Fruit fly (Drosophila melanogaster): ENCODE data around the gene CG11779.

The CG11779 gene

DNA sequence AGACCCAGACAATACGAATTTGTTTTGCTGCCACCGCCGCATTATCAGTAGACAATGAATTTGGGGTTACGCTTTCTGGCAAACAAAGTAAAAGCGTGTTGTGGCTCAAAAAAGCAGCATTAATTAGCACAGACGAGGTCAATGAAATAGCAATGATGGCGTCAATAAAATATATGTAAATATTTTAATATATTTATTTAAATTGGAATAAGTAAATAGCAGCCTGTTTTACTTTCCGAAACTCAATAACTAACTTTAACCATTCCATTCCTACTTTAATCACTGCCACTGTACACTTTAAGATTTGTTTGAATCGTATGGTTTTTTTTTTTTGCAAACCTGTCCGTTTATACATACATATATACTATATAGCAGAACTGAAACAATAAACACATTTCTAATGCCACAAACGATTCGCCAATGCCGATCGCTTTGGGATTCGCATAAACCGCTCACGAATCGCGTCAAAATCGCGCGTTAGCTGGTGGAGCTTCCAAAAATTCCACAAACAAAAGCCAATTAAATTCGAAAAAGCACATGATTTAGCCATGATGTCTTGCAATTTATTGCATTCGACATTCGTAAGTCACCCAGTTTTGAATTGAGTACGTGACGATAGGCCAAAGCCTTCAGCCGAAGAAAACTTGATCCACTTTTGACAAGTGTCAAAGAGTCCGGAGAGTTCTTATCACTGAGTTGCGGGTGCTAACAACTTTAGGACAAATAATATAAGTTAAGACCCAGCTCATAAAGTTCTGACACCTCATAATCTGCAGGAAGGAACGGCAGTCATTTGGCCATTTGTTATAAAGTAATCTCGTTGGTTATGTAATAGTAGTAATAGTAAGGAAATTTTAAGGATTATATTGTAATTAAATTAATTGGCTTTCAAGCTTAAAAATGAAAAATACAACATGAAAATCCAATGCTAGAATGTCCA, 7.6 kb downstream of the CG11779 start (continued):
- TF ChIP-seq rib (GFP tag; IDR thresholded peaks at IDR 0.05) (no peak), crc (GFP tag; optimal IDR thresholded peaks at IDR 0.05) (no peak), Rfx (GFP tag; IDR thresholded peaks at IDR 0.05) (peak; percentile 58; the same call in 1 of the 2 replicates), Ets65A (GFP tag) (no peak), grau (tag; optimal IDR thresholded peaks at IDR 0.05) (peak; percentile 46), ttk (GFP tag; IDR thresholded peaks at IDR 0.05) (peak; percentile 67), CG32767 (GFP tag; IDR thresholded peaks at IDR 0.05) (no peak), Fer2 (tag; optimal IDR thresholded peaks at IDR 0.05) (no peak), az2 (GFP tag; optimal IDR thresholded peaks at IDR 0.05) (peak; percentile 13), CG13894 (tag; optimal IDR thresholded peaks at IDR 0.05) (no peak), dan (GFP tag; IDR thresholded peaks at IDR 0.05) (no peak), CG10267 (tag; optimal IDR thresholded peaks at IDR 0.05) (no peak), salm (tag; optimal IDR thresholded peaks at IDR 0.05) (no peak), emc (GFP tag; optimal IDR thresholded peaks at IDR 0.05) (no peak), CG6254 (GFP tag; optimal IDR thresholded peaks at IDR 0.05) (no peak), ind (GFP tag; optimal IDR thresholded peaks at IDR 0.05) (peak; percentile 9), CG15073 (GFP tag; optimal IDR thresholded peaks at IDR 0.05) (no peak), CG12769 (tag; optimal IDR thresholded peaks at IDR 0.05) (peak; percentile 9), CG14050 (GFP tag; IDR thresholded peaks at IDR 0.05) (0 out of 3 replicates have a peak, but pooled peaks have one; percentile 17), da (GFP tag; optimal IDR thresholded peaks at IDR 0.05) (no peak), corto (GFP tag; optimal IDR thresholded peaks at IDR 0.05) (no peak), D19A (tag; optimal IDR thresholded peaks at IDR 0.05) (no peak), ems (GFP tag; optimal IDR thresholded peaks at IDR 0.05) (no peak), pan (optimal IDR thresholded peaks at IDR 0.05) (no peak), pan (GFP tag; optimal IDR thresholded peaks at IDR 0.05 in 1 of 2, IDR thresholded peaks at IDR 0.05 in 1 of 2) (peak in 1 of 2 experiments; percentile 60), wdn (GFP tag; IDR thresholded peaks at IDR 0.05) (0 out of 2 replicates have a peak, but pooled peaks have one; percentile 10), Doc2 (GFP tag; IDR thresholded peaks at IDR 0.05) (no peak), odd (GFP tag; optimal IDR thresholded peaks at IDR 0.05) (no peak), Antp (GFP tag; optimal IDR thresholded peaks at IDR 0.05) (no peak), Dfd (GFP tag; optimal IDR thresholded peaks at IDR 0.05) (no peak), CG7357 (GFP tag; IDR thresholded peaks at IDR 0.05) (0 out of 3 replicates have a peak, but pooled peaks have one; percentile 36), trh (GFP tag; optimal IDR thresholded peaks at IDR 0.05) (no peak), unpg (GFP tag; optimal IDR thresholded peaks at IDR 0.05) (peak; percentile 54), CG11723 (GFP tag; optimal IDR thresholded peaks at IDR 0.05) (no peak), BtbVII (GFP tag; optimal IDR thresholded peaks at IDR 0.05) (peak; percentile 4), CG16863 (GFP tag; optimal IDR thresholded peaks at IDR 0.05) (no peak), CG12155 (GFP tag; optimal IDR thresholded peaks at IDR 0.05) (no peak), phol (tag; optimal IDR thresholded peaks at IDR 0.05) (peak; percentile 28), CG10543 (GFP tag; optimal IDR thresholded peaks at IDR 0.05) (no peak), crp (GFP tag; optimal IDR thresholded peaks at IDR 0.05) (no peak), D19B (GFP tag; optimal IDR thresholded peaks at IDR 0.05) (no peak), Hr78 (GFP tag; optimal IDR thresholded peaks at IDR 0.05) (no peak), Hr39 (optimal IDR thresholded peaks at IDR 0.05) (no peak), exex (tag; optimal IDR thresholded peaks at IDR 0.05) (no peak), CG14667 (GFP tag; IDR thresholded peaks at IDR 0.05) (no peak; the same call in 1 of the 2 replicates), CG8359 (GFP tag; optimal IDR thresholded peaks at IDR 0.05; ENCODE audit: borderline replicate concordance) (peak; percentile 94), pzg (GFP tag; optimal IDR thresholded peaks at IDR 0.05) (no peak), CG1603 (tag; optimal IDR thresholded peaks at IDR 0.05) (no peak), CG1024 (GFP tag; IDR thresholded peaks at IDR 0.05) (no peak)

All from whole organism, embryonic.